Fruit fly (Drosophila melanogaster) whole organism, embryonic: ENCODE measurements around the gene CG15358.

Experiments used
- ATbp ChIP-seq: fragments of 200-800 bp; sonication (Bioruptor generic); optimal IDR thresholded peaks from 2 replicates; lab custom pipeline; 2017; ENCODE audit warnings: missing biosample characterization, mild to moderate bottlenecking, missing genetic modification characterization, missing genetic modification reagents
- Antp ChIP-seq: fragments of 200-800 bp; sonication (Bioruptor generic); optimal IDR thresholded peaks from 3 replicates; lab custom pipeline; 2016; ENCODE audit warnings: missing biosample characterization, missing genetic modification characterization
- Blimp-1 ChIP-seq: fragments of 200-800 bp; sonication (Bioruptor generic); optimal IDR thresholded peaks from 3 replicates; lab custom pipeline; 2018; ENCODE audit warnings: missing biosample characterization, missing genetic modification characterization, mild to moderate bottlenecking, moderate library complexity, missing genetic modification reagents
- CG10147 ChIP-seq: fragments of 200-800 bp; sonication (Bioruptor generic); optimal IDR thresholded peaks from 2 replicates; lab custom pipeline; 2019; ENCODE audit warnings: missing biosample characterization, mild to moderate bottlenecking, missing genetic modification characterization, moderate library complexity
- CG11398 ChIP-seq: fragments of 200-800 bp; sonication (Bioruptor generic); optimal IDR thresholded peaks from 2 replicates; lab custom pipeline; 2016; ENCODE audit warnings: missing biosample characterization, missing genetic modification characterization
- CG12219 ChIP-seq: fragments of 200-800 bp; sonication (Bioruptor generic); optimal IDR thresholded peaks from 3 replicates; lab custom pipeline; 2018; ENCODE audit warnings: missing biosample characterization, mild to moderate bottlenecking, missing genetic modification characterization
- CG15514 ChIP-seq: fragments of 200-800 bp; sonication (Bioruptor generic); optimal IDR thresholded peaks from 3 replicates; lab custom pipeline; 2017; ENCODE audit warnings: missing biosample characterization, missing genetic modification characterization, mild to moderate bottlenecking, moderate library complexity, missing genetic modification reagents
- CG16813 ChIP-seq: fragments of 200-800 bp; sonication (Bioruptor generic); IDR thresholded peaks from 3 replicates; pipeline ENCODE4 v1.3.6; 2022; ENCODE audit warnings: missing biosample characterization, missing genetic modification characterization; ENCODE audit not compliant: partially characterized antibody
- CG30020 ChIP-seq: fragments of 200-800 bp; optimal IDR thresholded peaks from 2 replicates; lab custom pipeline; 2019; ENCODE audit warnings: missing biosample characterization, mild to moderate bottlenecking, missing genetic modification characterization, moderate library complexity
- CG6765 ChIP-seq: fragments of 200-800 bp; sonication (Bioruptor generic); optimal IDR thresholded peaks from 3 replicates; lab custom pipeline; 2017; ENCODE audit warnings: missing biosample characterization, mild to moderate bottlenecking, missing genetic modification characterization
- CG6854 ChIP-seq: fragments of 200-800 bp; sonication (Bioruptor generic); optimal IDR thresholded peaks from 3 replicates; lab custom pipeline; 2017; ENCODE audit warnings: missing biosample characterization, mild to moderate bottlenecking, missing genetic modification characterization
- CG7928 ChIP-seq: fragments of 200-800 bp; sonication (Bioruptor generic); optimal IDR thresholded peaks from 2 replicates; lab custom pipeline; 2017; ENCODE audit warnings: missing biosample characterization, mild to moderate bottlenecking, missing genetic modification characterization
- CG8765 ChIP-seq: fragments of 200-800 bp; sonication (Bioruptor generic); IDR thresholded peaks from 2 replicates; pipeline ENCODE4 v1.3.6; 2022; ENCODE audit warnings: missing biosample characterization, missing genetic modification characterization
- CG9876 ChIP-seq: fragments of 200-800 bp; sonication (Bioruptor generic); optimal IDR thresholded peaks from 2 replicates; lab custom pipeline; 2016; ENCODE audit warnings: missing biosample characterization, missing genetic modification characterization
- CG9932 ChIP-seq: fragments of 200-800 bp; sonication (Bioruptor generic); IDR thresholded peaks from 2 replicates; pipeline ENCODE4 v1.3.6; 2022; ENCODE audit warnings: missing biosample characterization, missing genetic modification characterization
- Dad ChIP-seq: fragments of 200-800 bp; sonication (Bioruptor generic); optimal IDR thresholded peaks from 3 replicates; lab custom pipeline; 2016; ENCODE audit warnings: missing biosample characterization, missing genetic modification characterization
- Dp ChIP-seq: fragments of 200-800 bp; sonication (Bioruptor generic); optimal IDR thresholded peaks from 2 replicates; lab custom pipeline; 2018; ENCODE audit warnings: missing biosample characterization, mild to moderate bottlenecking, missing genetic modification characterization, moderate library complexity
- Dref ChIP-seq: fragments of 200-800 bp; sonication (Bioruptor generic); IDR thresholded peaks from 2 replicates; pipeline ENCODE4 v1.3.6; 2022; ENCODE audit warnings: missing biosample characterization, missing genetic modification characterization
- Gsc ChIP-seq: fragments of 200-800 bp; sonication (Bioruptor generic); IDR thresholded peaks from 2 replicates; pipeline ENCODE4 v1.3.6; 2022; ENCODE audit warnings: missing biosample characterization, missing genetic modification characterization
- H2.0 ChIP-seq: fragments of 200-800 bp; sonication (Bioruptor generic); IDR thresholded peaks from 2 replicates; pipeline ENCODE4 v1.3.6; 2022; ENCODE audit warnings: missing biosample characterization, missing genetic modification characterization
- Hr51 ChIP-seq, 2 experiments: fragments of 200-800 bp; sonication (Bioruptor generic); optimal IDR thresholded peaks; 2 replicates in 1 of 2; 3 replicates in 1 of 2; lab custom pipeline; 2016 to 2018; ENCODE audit warnings: missing biosample characterization in 2 of 2, missing genetic modification characterization in 2 of 2, mild to moderate bottlenecking in 1 of 2, moderate library complexity in 1 of 2
- Mad ChIP-seq: fragments of 200-800 bp; sonication (Bioruptor generic); optimal IDR thresholded peaks from 2 replicates; lab custom pipeline; 2016; ENCODE audit warnings: missing biosample characterization, missing genetic modification characterization
- Nf-YC ChIP-seq: fragments of 200-800 bp; optimal IDR thresholded peaks from 3 replicates; lab custom pipeline; 2019; ENCODE audit warnings: missing biosample characterization, mild to moderate bottlenecking, missing genetic modification characterization, moderate library complexity
- PHDP ChIP-seq: fragments of 200-800 bp; sonication (Bioruptor generic); optimal IDR thresholded peaks from 3 replicates; lab custom pipeline; 2018; ENCODE audit warnings: missing biosample characterization, mild to moderate bottlenecking, missing genetic modification characterization, moderate library complexity
- Poxn ChIP-seq: fragments of 200-800 bp; sonication (Bioruptor generic); IDR thresholded peaks from 2 replicates; pipeline ENCODE4 v1.3.6; 2022; ENCODE audit warnings: missing biosample characterization, missing genetic modification characterization
- Rfx ChIP-seq: fragments of 200-800 bp; sonication (Bioruptor generic); IDR thresholded peaks from 2 replicates; pipeline ENCODE4 v1.3.6; 2022; ENCODE audit warnings: missing biosample characterization, missing genetic modification characterization
- ara ChIP-seq: fragments of 200-800 bp; sonication (Bioruptor generic); IDR thresholded peaks from 2 replicates; pipeline ENCODE4 v1.3.6; 2022; ENCODE audit warnings: missing biosample characterization, missing genetic modification characterization
- bcd ChIP-seq: fragments of 200-800 bp; sonication (Bioruptor generic); optimal IDR thresholded peaks from 2 replicates; lab custom pipeline; 2017; ENCODE audit warnings: missing biosample characterization, mild to moderate bottlenecking, missing genetic modification characterization
- chinmo ChIP-seq: fragments of 200-800 bp; sonication (Bioruptor generic); IDR thresholded peaks from 4 replicates; pipeline ENCODE4 v1.3.6; 2022; ENCODE audit warnings: missing biosample characterization, missing genetic modification characterization; ENCODE audit not compliant: partially characterized antibody
- crol ChIP-seq: fragments of 200-800 bp; sonication (Bioruptor generic); IDR thresholded peaks from 2 replicates; pipeline ENCODE4 v1.3.6; 2022; ENCODE audit warnings: missing biosample characterization, missing genetic modification characterization
- cwo ChIP-seq: fragments of 200-800 bp; sonication (Bioruptor generic); optimal IDR thresholded peaks from 3 replicates; lab custom pipeline; 2017; ENCODE audit warnings: missing biosample characterization, missing genetic modification characterization, mild to moderate bottlenecking, moderate library complexity, missing genetic modification reagents
- ewg ChIP-seq: fragments of 200-800 bp; sonication (Bioruptor generic); optimal IDR thresholded peaks from 3 replicates; lab custom pipeline; 2017; ENCODE audit warnings: mild to moderate bottlenecking, missing biosample characterization, missing genetic modification reagents, missing genetic modification characterization
- eyg ChIP-seq: fragments of 200-800 bp; sonication (Bioruptor generic); optimal IDR thresholded peaks from 3 replicates; lab custom pipeline; 2016; ENCODE audit warnings: missing biosample characterization, missing genetic modification characterization
- fd64A ChIP-seq: fragments of 200-800 bp; sonication (Bioruptor generic); optimal IDR thresholded peaks from 3 replicates; lab custom pipeline; 2018; ENCODE audit warnings: missing biosample characterization, mild to moderate bottlenecking, missing genetic modification characterization
- gem ChIP-seq: fragments of 200-800 bp; sonication (Bioruptor generic); optimal IDR thresholded peaks from 2 replicates; lab custom pipeline; 2019; ENCODE audit warnings: missing biosample characterization, mild to moderate bottlenecking, missing genetic modification characterization, moderate library complexity
- gsb ChIP-seq: fragments of 200-800 bp; sonication (Bioruptor generic); IDR thresholded peaks from 2 replicates; pipeline ENCODE4 v1.3.6; 2022; ENCODE audit warnings: missing biosample characterization, missing genetic modification characterization
- hb ChIP-seq: fragments of 200-800 bp; sonication (Bioruptor generic); IDR thresholded peaks from 3 replicates; pipeline ENCODE4 v1.3.6; 2022; ENCODE audit warnings: missing biosample characterization, missing genetic modification characterization; ENCODE audit not compliant: partially characterized antibody
- hkb ChIP-seq, 2 experiments: fragments of 200-800 bp in 1 of 2; fragments of >200 bp in 1 of 2; sonication (Bioruptor generic) in 1 of 2; IDR thresholded peaks in 1 of 2; optimal IDR thresholded peaks in 1 of 2; 2 replicates each; pipeline versions ENCODE4 v1.3.6 to Lab custom; 2017 to 2022; ENCODE audit warnings: missing biosample characterization in 1 of 2, missing genetic modification characterization in 1 of 2
- org-1 ChIP-seq: fragments of 200-800 bp; sonication (Bioruptor generic); optimal IDR thresholded peaks from 2 replicates; lab custom pipeline; 2017; ENCODE audit warnings: missing biosample characterization, missing genetic modification characterization
- ranshi ChIP-seq: fragments of 200-800 bp; sonication (Bioruptor generic); IDR thresholded peaks from 2 replicates; pipeline ENCODE4 v1.3.6; 2022; ENCODE audit warnings: missing biosample characterization, missing genetic modification characterization
- ro ChIP-seq: fragments of 200-800 bp; sonication (Bioruptor generic); IDR thresholded peaks from 2 replicates; pipeline ENCODE4 v1.3.6; 2022; ENCODE audit warnings: missing biosample characterization, missing genetic modification characterization
- run ChIP-seq: fragments of 200-800 bp; sonication (Bioruptor generic); optimal IDR thresholded peaks from 3 replicates; lab custom pipeline; 2018; ENCODE audit warnings: missing biosample characterization, mild to moderate bottlenecking, missing genetic modification characterization
- sim ChIP-seq: fragments of 200-800 bp; sonication (Bioruptor generic); IDR thresholded peaks from 2 replicates; pipeline ENCODE4 v1.3.6; 2022; ENCODE audit warnings: missing biosample characterization, missing genetic modification characterization
- slbo ChIP-seq: fragments of 200-800 bp; sonication (Bioruptor generic); IDR thresholded peaks from 2 replicates; pipeline ENCODE4 v1.3.6; 2022; ENCODE audit warnings: missing biosample characterization, missing genetic modification characterization
- tll ChIP-seq, 2 experiments: fragments of 200-800 bp in 1 of 2; fragments of >200 bp in 1 of 2; sonication (Bioruptor generic) in 1 of 2; optimal IDR thresholded peaks; 2 replicates each; lab custom pipeline; 2017 to 2019; ENCODE audit warnings: missing biosample characterization in 2 of 2, missing genetic modification characterization in 2 of 2, mild to moderate bottlenecking in 1 of 2, moderate library complexity in 1 of 2
- vnd ChIP-seq: fragments of 200-800 bp; sonication (Bioruptor generic); IDR thresholded peaks from 3 replicates; pipeline ENCODE4 v1.3.6; 2022; ENCODE audit warnings: missing biosample characterization, missing genetic modification characterization; ENCODE audit not compliant: partially characterized antibody
- vvl ChIP-seq: fragments of 200-800 bp; sonication (Bioruptor generic); IDR thresholded peaks from 2 replicates; pipeline ENCODE4 v1.3.6; 2022; ENCODE audit warnings: missing biosample characterization, missing genetic modification characterization
- zen2 ChIP-seq: fragments of 200-800 bp; sonication (Bioruptor generic); IDR thresholded peaks from 3 replicates; pipeline ENCODE4 v1.3.6; 2022; ENCODE audit warnings: missing biosample characterization, missing genetic modification characterization; ENCODE audit not compliant: partially characterized antibody
- zf30C ChIP-seq: fragments of 200-800 bp; sonication (Bioruptor generic); optimal IDR thresholded peaks from 3 replicates; lab custom pipeline; 2018; ENCODE audit warnings: missing biosample characterization, mild to moderate bottlenecking, missing genetic modification characterization

The CG15358 gene

dm6 chr2L:1913047-1913760 lies 30.2 kb upstream of the CG15358 start (continued):
- TF ChIP-seq tll (GFP tag; optimal IDR thresholded peaks at IDR 0.05; lab: Kevin White, UChicago) (no peak), Nf-YC (tag; lab: Kevin White, UChicago) (no peak), CG15514 (GFP tag; lab: Kevin White, UChicago) (no peak), gsb (no peak), Gsc (GFP tag; lab: Robert Waterston, UW) (no peak), CG8765 (GFP tag; lab: Robert Waterston, UW) (no peak), PHDP (tag; lab: Kevin White, UChicago) (peak; percentile 33), Dref (no peak), crol (GFP tag; lab: Robert Waterston, UW) (no peak), Antp (GFP tag; lab: Kevin White, UChicago) (no peak), CG12219 (no peak), eyg (GFP tag; lab: Kevin White, UChicago) (no peak), Hr51 (GFP tag; optimal IDR thresholded peaks at IDR 0.05; lab: Kevin White, UChicago) (no peak), CG30020 (tag; lab: Kevin White, UChicago) (no peak), Mad (GFP tag; lab: Kevin White, UChicago) (no peak), CG16813 (GFP tag; lab: Robert Waterston, UW) (peak; percentile 22; the same call in 1 of the 3 replicates), Rfx (GFP tag; lab: Robert Waterston, UW) (no peak), CG11398 (GFP tag; lab: Kevin White, UChicago) (no peak), ro (GFP tag; lab: Robert Waterston, UW) (no peak), chinmo (GFP tag; lab: Robert Waterston, UW) (0 out of 4 replicates have a peak, but pooled peaks have one; percentile 57), ara (0 out of 2 replicates have a peak, but pooled peaks have one; percentile 32), vvl (GFP tag; lab: Robert Waterston, UW) (no peak), vnd (no peak), zf30C (GFP tag; lab: Kevin White, UChicago) (no peak), cwo (no peak), zen2 (GFP tag; lab: Robert Waterston, UW) (no peak), hkb (optimal IDR thresholded peaks at IDR 0.05; lab: Kevin White, UChicago) (no peak), hkb (GFP tag; IDR thresholded peaks at IDR 0.05; lab: Robert Waterston, UW) (no peak), ewg (GFP tag; lab: Kevin White, UChicago) (peak; percentile 11), CG9876 (GFP tag; lab: Kevin White, UChicago) (no peak), H2.0 (no peak), hb (GFP tag; lab: Robert Waterston, UW) (no peak), Blimp-1 (GFP tag; lab: Kevin White, UChicago) (peak; percentile 24), CG9932 (GFP tag; lab: Robert Waterston, UW) (no peak), gem (tag; lab: Kevin White, UChicago) (peak; percentile 26), Poxn (GFP tag; lab: Robert Waterston, UW) (no peak), ranshi (GFP tag; lab: Robert Waterston, UW) (no peak), org-1 (GFP tag; lab: Kevin White, UChicago) (no peak), ATbp (peak; percentile 64), fd64A (GFP tag; lab: Kevin White, UChicago) (peak; percentile 31), CG7928 (GFP tag; lab: Kevin White, UChicago) (no peak), bcd (no peak), CG6765 (no peak), Dad (GFP tag; lab: Kevin White, UChicago) (no peak), slbo (GFP tag; lab: Robert Waterston, UW) (no peak), Dp (GFP tag; lab: Kevin White, UChicago) (no peak), CG10147 (GFP tag; lab: Kevin White, UChicago) (no peak), CG6854 (GFP tag; lab: Kevin White, UChicago) (no peak), sim (no peak), run (tag; lab: Kevin White, UChicago) (no peak)
